Fruit fly (Drosophila melanogaster) whole organism, embryonic: ENCODE measurements around the gene BicC.

Experiments
- Bteb2 ChIP-seq: fragments of 200-800 bp; sonication (Bioruptor generic); optimal IDR thresholded peaks from 2 replicates; lab custom pipeline; 2016; ENCODE audit warnings: missing biosample characterization, missing genetic modification characterization
- CG10209 ChIP-seq: fragments of 200-800 bp; sonication (Bioruptor generic); optimal IDR thresholded peaks from 3 replicates; lab custom pipeline; 2017; ENCODE audit warnings: missing biosample characterization, mild to moderate bottlenecking, missing genetic modification characterization, missing genetic modification reagents
- CG10431 ChIP-seq: fragments of 200-800 bp; sonication (Bioruptor generic); optimal IDR thresholded peaks from 3 replicates; lab custom pipeline; 2018; ENCODE audit warnings: missing biosample characterization, mild to moderate bottlenecking, missing genetic modification characterization
- CG12071 ChIP-seq: fragments of 200-800 bp; sonication (Bioruptor generic); optimal IDR thresholded peaks from 3 replicates; lab custom pipeline; 2018; ENCODE audit warnings: missing biosample characterization, mild to moderate bottlenecking, missing genetic modification characterization
- CG14667 ChIP-seq: fragments of 200-800 bp; sonication (Bioruptor generic); IDR thresholded peaks from 2 replicates; pipeline ENCODE4 v1.3.6; 2022; ENCODE audit warnings: missing biosample characterization, missing genetic modification characterization
- CG17328 ChIP-seq: fragments of 200-800 bp; sonication (Bioruptor generic); IDR thresholded peaks from 2 replicates; pipeline ENCODE4 v1.3.6; 2022; ENCODE audit warnings: missing biosample characterization, missing genetic modification characterization
- CG18262 ChIP-seq: fragments of 200-800 bp; optimal IDR thresholded peaks from 3 replicates; lab custom pipeline; 2019; ENCODE audit warnings: missing biosample characterization, mild to moderate bottlenecking, missing genetic modification characterization, moderate library complexity
- CG8359 ChIP-seq: fragments of 200-800 bp; sonication (Bioruptor generic); optimal IDR thresholded peaks from 2 replicates; lab custom pipeline; 2017; ENCODE audit warnings: missing biosample characterization, mild to moderate bottlenecking, missing genetic modification characterization, borderline replicate concordance
- Ets97D ChIP-seq: fragments of 200-800 bp; sonication (Bioruptor generic); optimal IDR thresholded peaks from 3 replicates; lab custom pipeline; 2016; ENCODE audit warnings: missing biosample characterization, missing genetic modification characterization
- Jarid2 ChIP-seq: fragments of 200-800 bp; sonication (Bioruptor generic); optimal IDR thresholded peaks from 3 replicates; lab custom pipeline; 2017; ENCODE audit warnings: mild to moderate bottlenecking, missing biosample characterization, missing genetic modification reagents, missing genetic modification characterization
- Mad ChIP-seq: fragments of 200-800 bp; sonication (Bioruptor generic); optimal IDR thresholded peaks from 2 replicates; lab custom pipeline; 2016; ENCODE audit warnings: missing biosample characterization, missing genetic modification characterization
- cwo ChIP-seq: fragments of 200-800 bp; sonication (Bioruptor generic); optimal IDR thresholded peaks from 3 replicates; lab custom pipeline; 2017; ENCODE audit warnings: missing biosample characterization, missing genetic modification characterization, mild to moderate bottlenecking, moderate library complexity, missing genetic modification reagents
- da ChIP-seq: fragments of 200-800 bp; sonication (Bioruptor generic); optimal IDR thresholded peaks from 2 replicates; lab custom pipeline; 2016; ENCODE audit warnings: missing biosample characterization, missing genetic modification characterization
- ftz-f1 ChIP-seq: fragments of 200-800 bp; sonication (Bioruptor generic); optimal IDR thresholded peaks from 2 replicates; lab custom pipeline; 2016; ENCODE audit warnings: missing biosample characterization, missing genetic modification characterization
- gce ChIP-seq: fragments of 200-800 bp; sonication (Bioruptor generic); IDR thresholded peaks from 3 replicates; pipeline ENCODE4 v1.3.6; 2022; ENCODE audit warnings: missing biosample characterization, missing genetic modification characterization
- mam ChIP-seq: fragments of 200-800 bp; sonication (Bioruptor generic); optimal IDR thresholded peaks from 3 replicates; lab custom pipeline; 2016; ENCODE audit warnings: missing biosample characterization, missing genetic modification characterization

The BicC gene

dm6 chr2L:16049647-16050046 lies 7.8 kb downstream of the BicC start, which contains the start of gene beat-Ia (continued):
- TF ChIP-seq Jarid2 (GFP tag; lab: Kevin White, UChicago): peak; percentile 46
- no peak for TF ChIP-seq CG8359
- 0 out of 2 replicates have a peak, but pooled peaks have one; percentile 35 for TF ChIP-seq CG17328 (GFP tag; lab: Robert Waterston, UW)
- TF ChIP-seq ftz-f1 (GFP tag; lab: Kevin White, UChicago): no peak
- TF ChIP-seq Mad: no peak
- no peak for TF ChIP-seq CG18262 (tag; lab: Kevin White, UChicago)
- no peak for TF ChIP-seq mam (GFP tag; lab: Kevin White, UChicago)
- no peak for TF ChIP-seq da (GFP tag; lab: Kevin White, UChicago)
- TF ChIP-seq gce (GFP tag; lab: Robert Waterston, UW): no peak
- TF ChIP-seq Ets97D (GFP tag; lab: Kevin White, UChicago): peak; percentile 35
- TF ChIP-seq CG10431 (GFP tag; lab: Kevin White, UChicago): no peak
- TF ChIP-seq CG12071 (GFP tag; lab: Kevin White, UChicago): no peak

dm6 chr2L:16094697-16095096 lies 52.9 kb downstream of the BicC start, which contains the start of gene CG4891:
Gene CG4891, plus strand, starts transcription at chr2L:16094997.
- TF ChIP-seq cwo (GFP tag; lab: Kevin White, UChicago): no peak
- no peak for TF ChIP-seq CG10209 (GFP tag; lab: Kevin White, UChicago)
- no peak for TF ChIP-seq CG14667 (GFP tag; lab: Robert Waterston, UW)
- no peak for TF ChIP-seq Bteb2
